Worm (Caenorhabditis elegans): Measurements from ENCODE around the gene ucr-2.3.

The ucr-2.3 gene

ce11 chrIII:879634-880033, at the start of gene ucr-2.3, which contains the start of gene T24C4.5:
Gene ucr-2.3 (plus strand): TSS chrIII:879860.
Gene T24C4.5 (minus strand): TSS chrIII:879734.
- no peak for TF ChIP-seq unc-62 (GFP tag; optimal IDR thresholded peaks at IDR 0.05)

- TF ChIP-seq unc-62 (GFP tag; optimal IDR thresholded peaks at IDR 0.05): no peak
Measured at ce11 chrIII:831961-832360, 47.7 kb upstream of the ucr-2.3 start, which contains the start of gene ceeh-1. Gene ceeh-1 (minus strand): TSS chrIII:832277.

ce11 chrIII:832855-833504, 46.7 kb upstream of the ucr-2.3 start, which contains the start of gene zip-2:
Gene zip-2 (plus strand): TSS chrIII:832982.
- TF ChIP-seq unc-62 (GFP tag; optimal IDR thresholded peaks at IDR 0.05): no peak

ce11 chrIII:833711-834442, 45.8 kb upstream of the ucr-2.3 start:
- TF ChIP-seq unc-62 (GFP tag; optimal IDR thresholded peaks at IDR 0.05): peak; percentile 9

ce11 chrIII:834443-834815, 45.2 kb upstream of the ucr-2.3 start:
- TF ChIP-seq unc-62 (GFP tag; optimal IDR thresholded peaks at IDR 0.05): no peak

- TF ChIP-seq unc-62 (GFP tag; optimal IDR thresholded peaks at IDR 0.05): no peak
Measured at ce11 chrIII:835208-835607, 44.5 kb upstream of the ucr-2.3 start.

- peak; percentile 20 for TF ChIP-seq unc-62 (GFP tag; optimal IDR thresholded peaks at IDR 0.05)
Measured at ce11 chrIII:835713-836278, 43.9 kb upstream of the ucr-2.3 start.

ce11 chrIII:839491-839890, 40.2 kb upstream of the ucr-2.3 start, which contains the start of gene dos-3:
Gene dos-3 (minus strand): TSS chrIII:839591.
- TF ChIP-seq unc-62 (GFP tag; optimal IDR thresholded peaks at IDR 0.05): no peak

ce11 chrIII:841177-841576, 38.5 kb upstream of the ucr-2.3 start, which contains the start of gene K02F3.9:
Gene K02F3.9 (minus strand): TSS chrIII:841366.
- no peak for TF ChIP-seq unc-62 (GFP tag; optimal IDR thresholded peaks at IDR 0.05)

ce11 chrIII:842630-843029, 37.0 kb upstream of the ucr-2.3 start, which contains the start of gene far-8:
Gene far-8 (plus strand): TSS chrIII:842930.
- no peak for TF ChIP-seq unc-62 (GFP tag; optimal IDR thresholded peaks at IDR 0.05)

ce11 chrIII:843999-844398, 35.7 kb upstream of the ucr-2.3 start:
- TF ChIP-seq unc-62 (GFP tag; optimal IDR thresholded peaks at IDR 0.05): no peak

ce11 chrIII:844577-844976, 35.1 kb upstream of the ucr-2.3 start:
- no peak for TF ChIP-seq unc-62 (GFP tag; optimal IDR thresholded peaks at IDR 0.05)

- TF ChIP-seq unc-62 (GFP tag; optimal IDR thresholded peaks at IDR 0.05): no peak
Measured at ce11 chrIII:845485-845884, 34.2 kb upstream of the ucr-2.3 start, which contains the start of gene K02F3.2. Gene K02F3.2 (plus strand): TSS chrIII:845841.

- TF ChIP-seq unc-62 (GFP tag; optimal IDR thresholded peaks at IDR 0.05): no peak
Measured at ce11 chrIII:852296-852695, 27.4 kb upstream of the ucr-2.3 start, which contains the start of gene moma-1. Gene moma-1 (minus strand): TSS chrIII:852396.

ce11 chrIII:853414-853813, 26.2 kb upstream of the ucr-2.3 start:
- no peak for TF ChIP-seq unc-62 (GFP tag; optimal IDR thresholded peaks at IDR 0.05)

- TF ChIP-seq unc-62 (GFP tag; optimal IDR thresholded peaks at IDR 0.05): no peak
Measured at ce11 chrIII:853859-854359, 25.8 kb upstream of the ucr-2.3 start, which contains the start of the genes rnp-5 and tag-51. Gene rnp-5 (minus strand): TSS chrIII:853909. Gene tag-51 (plus strand): TSS chrIII:854221.

Data from whole organism, dauer.